Worm (Caenorhabditis elegans) whole organism, young adult: ENCODE results near the gene zyg-9.

Experiments
- chd-7 ChIP-seq: sonication (generic microtip); optimal IDR thresholded peaks from 2 replicates; lab custom pipeline; 2016; ENCODE audit warnings: mild to moderate bottlenecking, missing genetic modification characterization, moderate library complexity, missing compliant biosample characterization
- lsl-1 ChIP-seq: fragments of 200-800 bp; sonication (Bioruptor generic); optimal IDR thresholded peaks from 2 replicates; lab custom pipeline; 2018; ENCODE audit warnings: mild to moderate bottlenecking, missing genetic modification characterization, moderate library complexity, missing compliant biosample characterization
- sea-2 ChIP-seq: fragments of 200-800 bp; sonication (Bioruptor generic); IDR thresholded peaks from 2 replicates; pipeline ENCODE4 v1.3.6; 2022; ENCODE audit warnings: missing genetic modification characterization, missing compliant biosample characterization
- snpc-4 ChIP-seq, 5 experiments: fragments of 150-350 bp in 1 of 5; sonication (generic microtip) in 4 of 5; optimal IDR thresholded peaks; 2 replicates each; lab custom pipeline; 2014 to 2018; ENCODE audit warnings: missing genetic modification characterization in 5 of 5, missing biosample characterization in 3 of 5, antibody characterized with exemption in 2 of 5, mild to moderate bottlenecking in 2 of 5, missing compliant biosample characterization in 2 of 5, missing genotype in 2 of 5, moderate library complexity in 2 of 5, missing genetic modification reagents in 1 of 5

- TF ChIP-seq chd-7 (tag; lab: Kevin White, UChicago) (no peak), snpc-4 (GFP tag; optimal IDR thresholded peaks at IDR 0.05; lab: Kevin White, UChicago) (no peak), snpc-4 (tag; optimal IDR thresholded peaks at IDR 0.05; lab: Kevin White, UChicago) (no peak), sea-2 (GFP tag; lab: Robert Waterston, UW) (no peak), lsl-1 (GFP tag; lab: Kevin White, UChicago) (no peak)
These were observed 6.9 kb upstream of the zyg-9 start for ce11 chrII:8450750-8451149.
